Worm (Caenorhabditis elegans) whole organism, mixed stage, embryonic: Measurements from ENCODE around the gene C05A2.4.

Experiments
- blmp-1 ChIP-seq: fragments of 150-350 bp; optimal IDR thresholded peaks from 2 replicates; lab custom pipeline; 2014; ENCODE audit warnings: missing biosample characterization, missing genetic modification characterization
- drap-1 ChIP-seq: fragments of 200-800 bp; sonication (Bioruptor generic); optimal IDR thresholded peaks from 3 replicates; lab custom pipeline; 2018; ENCODE audit warnings: mild to moderate bottlenecking, missing genetic modification characterization, missing compliant biosample characterization
- lsy-2 ChIP-seq: fragments of 150-350 bp; optimal IDR thresholded peaks from 2 replicates; lab custom pipeline; 2014; ENCODE audit warnings: missing biosample characterization, missing genetic modification characterization
- mep-1 ChIP-seq: fragments of 150-350 bp; optimal IDR thresholded peaks from 2 replicates; lab custom pipeline; 2017; ENCODE audit warnings: missing biosample characterization, missing genetic modification reagents, missing genetic modification characterization, inconsistent platforms
- mls-2 ChIP-seq: sonication (generic microtip); optimal IDR thresholded peaks from 2 replicates; lab custom pipeline; 2016; ENCODE audit warnings: mild to moderate bottlenecking, missing genetic modification characterization, moderate library complexity, missing compliant biosample characterization
- nhr-12 ChIP-seq: fragments of 150-350 bp; optimal IDR thresholded peaks from 2 replicates; lab custom pipeline; 2014; ENCODE audit warnings: missing biosample characterization, missing genetic modification characterization
- nhr-237 ChIP-seq: fragments of 150-350 bp; optimal IDR thresholded peaks from 2 replicates; lab custom pipeline; 2014; ENCODE audit warnings: missing biosample characterization, missing genetic modification characterization
- nhr-76 ChIP-seq: sonication (generic microtip); optimal IDR thresholded peaks from 2 replicates; lab custom pipeline; 2017; ENCODE audit warnings: missing biosample characterization, missing genetic modification characterization
- pha-4 ChIP-seq: fragments of 150-350 bp; optimal IDR thresholded peaks from 2 replicates; lab custom pipeline; 2018; ENCODE audit warnings: missing biosample characterization, missing genetic modification reagents, missing genetic modification characterization
- unc-120 ChIP-seq: sonication (generic microtip); optimal IDR thresholded peaks from 2 replicates; lab custom pipeline; 2017; ENCODE audit warnings: missing genetic modification characterization, missing compliant biosample characterization; ENCODE audit not compliant: poor library complexity, severe bottlenecking
- unc-39 ChIP-seq: fragments of 150-350 bp; optimal IDR thresholded peaks from 2 replicates; lab custom pipeline; 2014; ENCODE audit warnings: missing biosample characterization, missing genetic modification characterization

- no peak for TF ChIP-seq lsy-2 (tag; lab: Kevin White, UChicago)
- TF ChIP-seq drap-1, result no peak
- TF ChIP-seq nhr-237 (tag; lab: Kevin White, UChicago), result no peak
- TF ChIP-seq unc-120 (tag; lab: Kevin White, UChicago), result no peak
- TF ChIP-seq pha-4 (tag; lab: Kevin White, UChicago), result no peak
- no peak for TF ChIP-seq mep-1 (tag; lab: Kevin White, UChicago)
- TF ChIP-seq nhr-76 (tag; lab: Kevin White, UChicago), result no peak
- TF ChIP-seq nhr-12 (tag; lab: Kevin White, UChicago), result no peak
- no peak for TF ChIP-seq unc-39
- TF ChIP-seq mls-2 (tag; lab: Kevin White, UChicago), result no peak
- TF ChIP-seq blmp-1 (tag; lab: Kevin White, UChicago), result no peak
Measured at ce11 chrV:10722595-10722994, 27.3 kb downstream of the C05A2.4 start.
